Worm (Caenorhabditis elegans) whole organism, L2 larva: ENCODE results near the gene lgg-3.

Source experiments
- F13H6.1 ChIP-seq: sonication (generic microtip); optimal IDR thresholded peaks from 2 replicates; lab custom pipeline; 2016; ENCODE audit warnings: missing genetic modification characterization, missing compliant biosample characterization
- ama-1 ChIP-seq: fragments of 150-350 bp; optimal IDR thresholded peaks from 2 replicates; lab custom pipeline; 2018; ENCODE audit warnings: inconsistent platforms
- ceh-82 ChIP-seq: fragments of 150-350 bp; optimal IDR thresholded peaks from 2 replicates; lab custom pipeline; 2014; ENCODE audit warnings: missing biosample characterization, missing genetic modification characterization
- crh-2 ChIP-seq: sonication (generic microtip); optimal IDR thresholded peaks from 2 replicates; lab custom pipeline; 2017; ENCODE audit warnings: missing biosample characterization, missing genetic modification characterization
- gmeb-1 ChIP-seq: fragments of 150-350 bp; optimal IDR thresholded peaks from 2 replicates; lab custom pipeline; 2014; ENCODE audit warnings: missing biosample characterization, missing genetic modification characterization
- lin-39 ChIP-seq: fragments of 150-350 bp; optimal IDR thresholded peaks from 2 replicates; lab custom pipeline; 2014; ENCODE audit warnings: missing biosample characterization, missing genetic modification reagents, missing genetic modification characterization
- nhr-23 ChIP-seq: fragments of 150-350 bp; optimal IDR thresholded peaks from 2 replicates; lab custom pipeline; 2014; ENCODE audit warnings: missing biosample characterization, missing genetic modification reagents, missing genetic modification characterization
- nhr-237 ChIP-seq: fragments of 150-350 bp; optimal IDR thresholded peaks from 2 replicates; lab custom pipeline; 2014; ENCODE audit warnings: missing biosample characterization, missing genetic modification characterization
- nhr-77 ChIP-seq: fragments of 150-350 bp; optimal IDR thresholded peaks from 2 replicates; lab custom pipeline; 2014; ENCODE audit warnings: missing biosample characterization, missing genetic modification characterization
- snpc-4 ChIP-seq: fragments of 150-350 bp; optimal IDR thresholded peaks from 2 replicates; lab custom pipeline; 2014; ENCODE audit warnings: missing biosample characterization, missing genetic modification characterization
- unc-55 ChIP-seq: fragments of 150-350 bp; sonication (generic microtip); optimal IDR thresholded peaks from 3 replicates; lab custom pipeline; 2014; ENCODE audit warnings: missing biosample characterization, missing genetic modification reagents, missing genetic modification characterization
- unc-62 ChIP-seq: fragments of 150-350 bp; optimal IDR thresholded peaks from 2 replicates; lab custom pipeline; 2014; ENCODE audit warnings: missing biosample characterization, missing genetic modification reagents, missing genetic modification characterization
- ztf-11 ChIP-seq: sonication (generic microtip); optimal IDR thresholded peaks from 2 replicates; lab custom pipeline; 2017; ENCODE audit warnings: missing biosample characterization, missing genetic modification characterization
- ztf-4 ChIP-seq: fragments of 150-350 bp; optimal IDR thresholded peaks from 2 replicates; lab custom pipeline; 2014; ENCODE audit warnings: missing biosample characterization, missing genetic modification characterization

- no peak for TF ChIP-seq ztf-11
- TF ChIP-seq nhr-77 (tag; lab: Kevin White, UChicago), result no peak
- no peak for TF ChIP-seq nhr-237
- no peak for TF ChIP-seq unc-55 (GFP tag; lab: Kevin White, UChicago)
- no peak for TF ChIP-seq gmeb-1 (tag; lab: Kevin White, UChicago)
- TF ChIP-seq ama-1, result no peak
- no peak for TF ChIP-seq ztf-4 (tag; lab: Kevin White, UChicago)
- TF ChIP-seq crh-2, result no peak
- no peak for TF ChIP-seq F13H6.1
- no peak for TF ChIP-seq unc-62 (GFP tag; lab: Kevin White, UChicago)
- no peak for TF ChIP-seq snpc-4
- no peak for TF ChIP-seq lin-39
- no peak for TF ChIP-seq nhr-23 (tag; lab: Kevin White, UChicago)
- TF ChIP-seq ceh-82, result no peak
Measured at ce11 chrIII:5675384-5675984, 22.3 kb downstream of the lgg-3 start.
